Fruit fly (Drosophila melanogaster) whole organism, wandering third instar larva: Measurements from ENCODE around the gene Rpt5.
A peak's percentile ranks its signal among the peaks of the same experiment; 100 is the strongest.

Experiments used
- dmrt93B ChIP-seq: fragments of 200-800 bp; sonication (Bioruptor generic); optimal IDR thresholded peaks from 2 replicates; lab custom pipeline; 2018; ENCODE audit warnings: missing biosample characterization, mild to moderate bottlenecking, missing genetic modification characterization
- h ChIP-seq: fragments of 200-800 bp; sonication (Bioruptor generic); optimal IDR thresholded peaks from 3 replicates; lab custom pipeline; 2016; ENCODE audit warnings: missing biosample characterization, mild to moderate bottlenecking, missing genetic modification characterization

dm6 chr3R:23781466-23781935, 28.8 kb downstream of the Rpt5 start, which contains the start of the genes Nup98-96 and mbc:
- TF ChIP-seq h (GFP tag; lab: Kevin White, UChicago) (peak; percentile 89), dmrt93B (GFP tag; lab: Kevin White, UChicago) (peak; percentile 84)
